Worm (Caenorhabditis elegans) whole organism, early embryonic: Measurements from ENCODE around the gene lite-1.

Source experiments
- aly-1 ChIP-seq: sonication (generic microtip); optimal IDR thresholded peaks from 2 replicates; lab custom pipeline; 2016; ENCODE audit warnings: missing genetic modification characterization, missing compliant biosample characterization
- ama-1 ChIP-seq: fragments of 150-350 bp; optimal IDR thresholded peaks from 2 replicates; lab custom pipeline; 2014
- flt-1 ChIP-seq: fragments of 200-800 bp; sonication (Bioruptor generic); IDR thresholded peaks from 2 replicates; pipeline ENCODE4 v1.3.6; 2022; ENCODE audit warnings: missing genetic modification characterization, missing compliant biosample characterization
- hmg-4 ChIP-seq: fragments of 200-800 bp; sonication (Bioruptor generic); optimal IDR thresholded peaks from 2 replicates; lab custom pipeline; 2018; ENCODE audit warnings: mild to moderate bottlenecking, missing genetic modification characterization, missing compliant biosample characterization
- pes-1 ChIP-seq: fragments of 200-800 bp; sonication (Bioruptor generic); IDR thresholded peaks from 2 replicates; pipeline ENCODE4 v1.3.6; 2022; ENCODE audit warnings: missing genetic modification reagents, missing genetic modification characterization, missing compliant biosample characterization

ce11 chrX:6251321-6251720 is 20.8 kb upstream of the lite-1 start:
- TF ChIP-seq flt-1 (GFP tag; lab: Robert Waterston, UW) (no peak), pes-1 (GFP tag; lab: Robert Waterston, UW) (no peak), aly-1 (tag; lab: Kevin White, UChicago) (no peak), hmg-4 (no peak), ama-1 (no peak)
